Worm (Caenorhabditis elegans) whole organism, L1 larva: ENCODE measurements around the gene sru-24.

Experiments used
- C04F5.9 ChIP-seq: sonication (generic microtip); optimal IDR thresholded peaks from 2 replicates; lab custom pipeline; 2016; ENCODE audit warnings: missing genetic modification characterization, missing compliant biosample characterization
- C34B4.2 ChIP-seq: sonication (generic microtip); optimal IDR thresholded peaks from 2 replicates; lab custom pipeline; 2017; ENCODE audit warnings: mild to moderate bottlenecking, missing genetic modification characterization, missing compliant biosample characterization
- Y116A8C.19 ChIP-seq: sonication (generic microtip); optimal IDR thresholded peaks from 2 replicates; lab custom pipeline; 2016; ENCODE audit warnings: missing compliant biosample characterization, missing genetic modification characterization, borderline replicate concordance
- aha-1 ChIP-seq: fragments of 150-350 bp; optimal IDR thresholded peaks from 2 replicates; lab custom pipeline; 2014; ENCODE audit warnings: missing biosample characterization, missing genetic modification characterization
- alr-1 ChIP-seq: fragments of 200-800 bp; sonication (Bioruptor generic); optimal IDR thresholded peaks from 2 replicates; lab custom pipeline; 2018; ENCODE audit warnings: borderline replicate concordance, mild to moderate bottlenecking, missing genetic modification characterization, missing compliant biosample characterization
- ceh-88 ChIP-seq: fragments of 200-800 bp; sonication (Bioruptor generic); IDR thresholded peaks from 2 replicates; pipeline ENCODE4 v1.3.6; 2022; ENCODE audit warnings: missing genetic modification characterization, missing compliant biosample characterization
- ceh-90 ChIP-seq: sonication (generic microtip); optimal IDR thresholded peaks from 2 replicates; lab custom pipeline; 2016; ENCODE audit warnings: missing genetic modification characterization, missing compliant biosample characterization
- efl-1 ChIP-seq, 4 experiments: fragments of 150-350 bp; optimal IDR thresholded peaks in 3 of 4; peaks in 1 of 4; 1 replicate in 1 of 4; 2 replicates in 3 of 4; lab custom pipeline; 2014; ENCODE audit warnings: missing biosample characterization in 2 of 4, missing genetic modification characterization in 2 of 4, missing genetic modification reagents in 2 of 4
- ets-5 ChIP-seq: fragments of 200-800 bp; sonication (Bioruptor generic); IDR thresholded peaks from 2 replicates; pipeline ENCODE4 v1.3.6; 2022; ENCODE audit warnings: missing genetic modification characterization, missing compliant biosample characterization
- grh-1 ChIP-seq: fragments of 200-800 bp; sonication (Bioruptor generic); IDR thresholded peaks from 2 replicates; pipeline ENCODE4 v1.3.6; 2022; ENCODE audit warnings: missing genetic modification reagents, missing genetic modification characterization, missing compliant biosample characterization
- hlh-17 ChIP-seq: fragments of 200-800 bp; sonication (Bioruptor generic); optimal IDR thresholded peaks from 2 replicates; lab custom pipeline; 2018; ENCODE audit warnings: missing genetic modification characterization, mild to moderate bottlenecking, missing compliant biosample characterization, moderate library complexity, borderline replicate concordance
- hpl-2 ChIP-seq: fragments of 150-350 bp; optimal IDR thresholded peaks from 2 replicates; lab custom pipeline; 2014; ENCODE audit warnings: missing biosample characterization, missing genetic modification reagents, missing genetic modification characterization
- isw-1 ChIP-seq: fragments of 200-800 bp; sonication (Bioruptor generic); IDR thresholded peaks from 2 replicates; pipeline ENCODE4 v1.3.6; 2022; ENCODE audit warnings: missing genetic modification characterization, missing compliant biosample characterization
- jun-1 ChIP-seq: fragments of 150-350 bp; optimal IDR thresholded peaks from 2 replicates; lab custom pipeline; 2014; ENCODE audit warnings: missing biosample characterization, missing genetic modification reagents, missing genetic modification characterization
- lin-13 ChIP-seq: fragments of 150-350 bp; optimal IDR thresholded peaks from 2 replicates; lab custom pipeline; 2014; ENCODE audit warnings: missing biosample characterization, missing genetic modification reagents, missing genetic modification characterization
- lin-14 ChIP-seq: fragments of 200-800 bp; sonication (Bioruptor generic); optimal IDR thresholded peaks from 2 replicates; lab custom pipeline; 2018; ENCODE audit warnings: mild to moderate bottlenecking, missing genetic modification characterization, moderate library complexity, missing compliant biosample characterization
- nhr-11 ChIP-seq: fragments of 150-350 bp; optimal IDR thresholded peaks from 2 replicates; lab custom pipeline; 2014; ENCODE audit warnings: missing biosample characterization, missing genetic modification characterization
- nhr-19 ChIP-seq: fragments of 200-800 bp; sonication (Bioruptor generic); conservative IDR thresholded peaks from 2 replicates; pipeline ENCODE4 v1.3.6; 2022; ENCODE audit warnings: missing genetic modification characterization, missing compliant biosample characterization
- nhr-47 ChIP-seq: sonication (generic microtip); optimal IDR thresholded peaks from 2 replicates; lab custom pipeline; 2016; ENCODE audit warnings: mild to moderate bottlenecking, missing genetic modification characterization, moderate library complexity, missing compliant biosample characterization
- nhr-71 ChIP-seq: sonication (generic microtip); optimal IDR thresholded peaks from 2 replicates; lab custom pipeline; 2016; ENCODE audit warnings: mild to moderate bottlenecking, missing genetic modification characterization, moderate library complexity, missing compliant biosample characterization
- nhr-76 ChIP-seq: sonication (generic microtip); optimal IDR thresholded peaks from 2 replicates; lab custom pipeline; 2017; ENCODE audit warnings: missing biosample characterization, missing genetic modification characterization
- nhr-77 ChIP-seq: fragments of 150-350 bp; optimal IDR thresholded peaks from 2 replicates; lab custom pipeline; 2014; ENCODE audit warnings: missing biosample characterization, missing genetic modification characterization
- nhr-84 ChIP-seq: sonication (generic microtip); optimal IDR thresholded peaks from 2 replicates; lab custom pipeline; 2017; ENCODE audit warnings: missing biosample characterization, missing genetic modification characterization
- nhr-85 ChIP-seq: sonication (generic microtip); peaks from one replicate; lab custom pipeline; 2016; ENCODE audit warnings: missing genetic modification characterization, inconsistent platforms, missing compliant biosample characterization
- pag-3 ChIP-seq: sonication (generic microtip); optimal IDR thresholded peaks from 2 replicates; lab custom pipeline; 2017; ENCODE audit warnings: missing genetic modification characterization, mild to moderate bottlenecking, missing compliant biosample characterization, antibody characterized with exemption, borderline replicate concordance; ENCODE audit not compliant: insufficient read depth
- pax-3 ChIP-seq: fragments of 200-800 bp; sonication (Bioruptor generic); optimal IDR thresholded peaks from 2 replicates; lab custom pipeline; 2018; ENCODE audit warnings: mild to moderate bottlenecking, missing genetic modification characterization, moderate library complexity, missing compliant biosample characterization
- pqm-1 ChIP-seq: sonication (generic microtip); optimal IDR thresholded peaks from 3 replicates; lab custom pipeline; 2017; ENCODE audit warnings: missing biosample characterization, missing genetic modification characterization
- skn-1 ChIP-seq: fragments of 150-350 bp; optimal IDR thresholded peaks from 2 replicates; lab custom pipeline; 2014; ENCODE audit warnings: missing biosample characterization, missing genetic modification characterization
- sptf-1 ChIP-seq: fragments of 150-350 bp; optimal IDR thresholded peaks from 2 replicates; lab custom pipeline; 2014; ENCODE audit warnings: missing biosample characterization, missing genetic modification characterization
- sup-37 ChIP-seq: fragments of 200-800 bp; sonication (Bioruptor generic); optimal IDR thresholded peaks from 2 replicates; lab custom pipeline; 2018; ENCODE audit warnings: mild to moderate bottlenecking, missing genetic modification characterization, missing compliant biosample characterization
- tbx-2 ChIP-seq: sonication (generic microtip); optimal IDR thresholded peaks from 2 replicates; lab custom pipeline; 2016; ENCODE audit warnings: missing genetic modification characterization, missing compliant biosample characterization
- tlp-1 ChIP-seq: fragments of 150-350 bp; optimal IDR thresholded peaks from 2 replicates; lab custom pipeline; 2014; ENCODE audit warnings: missing biosample characterization, missing genetic modification characterization
- unc-86 ChIP-seq: sonication (generic microtip); optimal IDR thresholded peaks from 2 replicates; lab custom pipeline; 2016; ENCODE audit warnings: missing genetic modification characterization, missing compliant biosample characterization
- unc-98 ChIP-seq: fragments of 200-800 bp; sonication (Bioruptor generic); IDR thresholded peaks from 2 replicates; pipeline ENCODE4 v1.3.6; 2022; ENCODE audit warnings: missing genetic modification characterization, missing compliant biosample characterization
- zip-4 ChIP-seq: fragments of 200-800 bp; sonication (Bioruptor generic); optimal IDR thresholded peaks from 2 replicates; lab custom pipeline; 2018; ENCODE audit warnings: mild to moderate bottlenecking, missing genetic modification characterization, moderate library complexity, missing compliant biosample characterization

sru-24 gene

ce11 chrV:702260-702659 is 31.0 kb upstream of the sru-24 start, which contains the start of gene srbc-37:
Gene srbc-37 (plus strand): TSS chrV:702560.
- TF ChIP-seq sptf-1 (tag; lab: Kevin White, UChicago) (no peak), hlh-17 (no peak), grh-1 (GFP tag; lab: Robert Waterston, UW) (no peak), isw-1 (no peak), pqm-1 (tag; lab: Kevin White, UChicago) (no peak), nhr-19 (GFP tag; lab: Robert Waterston, UW) (no peak), jun-1 (tag; lab: Kevin White, UChicago) (no peak), aha-1 (no peak), alr-1 (tag; lab: Kevin White, UChicago) (no peak), nhr-77 (tag; lab: Kevin White, UChicago) (no peak), tlp-1 (no peak), nhr-71 (tag; lab: Kevin White, UChicago) (no peak)
- TF ChIP-seq, all 84 proteins: peak for 0

- TF ChIP-seq ceh-90 (tag; lab: Kevin White, UChicago) (no peak), jun-1 (tag; lab: Kevin White, UChicago) (no peak), skn-1 (tag; lab: Kevin White, UChicago) (no peak), nhr-85 (tag; lab: Kevin White, UChicago) (no peak), zip-4 (GFP tag; lab: Kevin White, UChicago) (no peak), nhr-84 (tag; lab: Kevin White, UChicago) (no peak), ceh-88 (no peak), hpl-2 (GFP tag; lab: Kevin White, UChicago) (no peak)
Measured at ce11 chrV:699489-700129, 28.4 kb upstream of the sru-24 start, which contains the start of the genes ugt-29 and srx-5. Gene ugt-29 (minus strand): TSS chrV:699589. Gene srx-5 (plus strand): TSS chrV:700079.

- TF ChIP-seq nhr-76 (tag; lab: Kevin White, UChicago): no peak
- TF ChIP-seq jun-1 (tag; lab: Kevin White, UChicago): no peak
- TF ChIP-seq lin-14 (GFP tag; lab: Kevin White, UChicago): no peak
- no peak for TF ChIP-seq ets-5
- no peak for TF ChIP-seq ceh-90 (tag; lab: Kevin White, UChicago)
- no peak for TF ChIP-seq lin-13 (GFP tag; lab: Kevin White, UChicago)
- TF ChIP-seq C34B4.2 (tag; lab: Kevin White, UChicago): no peak
- no peak for TF ChIP-seq nhr-47 (tag; lab: Kevin White, UChicago)
- TF ChIP-seq pag-3: no peak
- TF ChIP-seq tbx-2 (tag; lab: Kevin White, UChicago): no peak
Measured at ce11 chrV:699051-699450, 27.8 kb upstream of the sru-24 start.

ce11 chrV:695914-696313 is 24.7 kb upstream of the sru-24 start, which contains the start of gene srj-52:
Gene srj-52 (minus strand): TSS chrV:696014.
- no peak for TF ChIP-seq nhr-11 (tag; lab: Kevin White, UChicago)
- TF ChIP-seq ceh-88: no peak
- TF ChIP-seq C04F5.9 (tag; lab: Kevin White, UChicago): no peak
- TF ChIP-seq Y116A8C.19 (tag; lab: Kevin White, UChicago): no peak
- no peak for TF ChIP-seq pax-3 (tag; lab: Kevin White, UChicago)
- no peak for TF ChIP-seq unc-98 (GFP tag; lab: Robert Waterston, UW)
- no peak for TF ChIP-seq sup-37 (GFP tag; lab: Kevin White, UChicago)
- no peak for TF ChIP-seq efl-1 (optimal IDR thresholded peaks at IDR 0.05; lab: Kevin White, UChicago)
- no peak for TF ChIP-seq efl-1 (GFP tag; optimal IDR thresholded peaks at IDR 0.05 in 1 of 2; lab: Kevin White, UChicago)
- TF ChIP-seq nhr-71 (tag; lab: Kevin White, UChicago): no peak
- TF ChIP-seq unc-86 (tag; lab: Kevin White, UChicago): no peak
